Fruit fly (Drosophila melanogaster) whole organism, embryonic: ENCODE data around the gene CG14511.

ENCODE experiments used
- ATbp ChIP-seq: fragments of 200-800 bp; sonication (Bioruptor generic); optimal IDR thresholded peaks from 2 replicates; lab custom pipeline; 2017; ENCODE audit warnings: missing biosample characterization, mild to moderate bottlenecking, missing genetic modification characterization, missing genetic modification reagents
- CG10274 ChIP-seq: fragments of 200-800 bp; sonication (Bioruptor generic); optimal IDR thresholded peaks from 3 replicates; lab custom pipeline; 2017; ENCODE audit warnings: missing biosample characterization, mild to moderate bottlenecking, missing genetic modification characterization
- CG10321 ChIP-seq: fragments of 200-800 bp; sonication (Bioruptor generic); IDR thresholded peaks from 2 replicates; pipeline ENCODE4 v1.3.6; 2022; ENCODE audit warnings: missing biosample characterization, missing genetic modification characterization
- CG10959 ChIP-seq: fragments of 200-800 bp; sonication (Bioruptor generic); IDR thresholded peaks from 2 replicates; pipeline ENCODE4 v1.3.6; 2022; ENCODE audit warnings: missing biosample characterization, missing genetic modification characterization
- CG12391 ChIP-seq: fragments of 200-800 bp; sonication (Bioruptor generic); optimal IDR thresholded peaks from 3 replicates; lab custom pipeline; 2018; ENCODE audit warnings: missing biosample characterization, mild to moderate bottlenecking, missing genetic modification characterization, moderate library complexity
- CG12942 ChIP-seq: fragments of 200-800 bp; sonication (Bioruptor generic); optimal IDR thresholded peaks from 3 replicates; lab custom pipeline; 2016; ENCODE audit warnings: missing biosample characterization, missing genetic modification characterization
- CG13624 ChIP-seq: fragments of 200-800 bp; sonication (Bioruptor generic); optimal IDR thresholded peaks from 2 replicates; lab custom pipeline; 2016; ENCODE audit warnings: missing biosample characterization, missing genetic modification characterization
- CG13775 ChIP-seq: fragments of 200-800 bp; sonication (Bioruptor generic); optimal IDR thresholded peaks from 3 replicates; lab custom pipeline; 2017; ENCODE audit warnings: missing biosample characterization, mild to moderate bottlenecking, missing genetic modification characterization
- CG16813 ChIP-seq: fragments of 200-800 bp; sonication (Bioruptor generic); IDR thresholded peaks from 3 replicates; pipeline ENCODE4 v1.3.6; 2022; ENCODE audit warnings: missing biosample characterization, missing genetic modification characterization; ENCODE audit not compliant: partially characterized antibody
- CG4328 ChIP-seq: fragments of 200-800 bp; sonication (Bioruptor generic); optimal IDR thresholded peaks from 3 replicates; lab custom pipeline; 2017; ENCODE audit warnings: missing biosample characterization, missing genetic modification reagents, missing genetic modification characterization
- CG4707 ChIP-seq: fragments of 200-800 bp; sonication (Bioruptor generic); optimal IDR thresholded peaks from 2 replicates; lab custom pipeline; 2018; ENCODE audit warnings: missing biosample characterization, mild to moderate bottlenecking, missing genetic modification characterization, moderate library complexity
- CG4820 ChIP-seq: fragments of 200-800 bp; sonication (Bioruptor generic); optimal IDR thresholded peaks from 3 replicates; lab custom pipeline; 2016; ENCODE audit warnings: missing biosample characterization, missing genetic modification characterization
- CG6813 ChIP-seq: fragments of 200-800 bp; sonication (Bioruptor generic); optimal IDR thresholded peaks from 2 replicates; lab custom pipeline; 2017; ENCODE audit warnings: missing biosample characterization, missing genetic modification characterization, mild to moderate bottlenecking, moderate library complexity, missing genetic modification reagents
- CG7963 ChIP-seq: fragments of 200-800 bp; sonication (Bioruptor generic); IDR thresholded peaks from 3 replicates; pipeline ENCODE4 v1.3.6; 2022; ENCODE audit warnings: missing biosample characterization, missing genetic modification characterization; ENCODE audit not compliant: partially characterized antibody
- CrebB ChIP-seq: fragments of 200-800 bp; sonication (Bioruptor generic); optimal IDR thresholded peaks from 3 replicates; lab custom pipeline; 2018; ENCODE audit warnings: missing biosample characterization, mild to moderate bottlenecking, missing genetic modification characterization
- Drgx ChIP-seq: fragments of 200-800 bp; sonication (Bioruptor generic); IDR thresholded peaks from 2 replicates; pipeline ENCODE4 v1.3.6; 2022; ENCODE audit warnings: missing biosample characterization, missing genetic modification characterization
- Elba2 ChIP-seq: fragments of 200-800 bp; sonication (Bioruptor generic); optimal IDR thresholded peaks from 3 replicates; lab custom pipeline; 2016; ENCODE audit warnings: missing biosample characterization, missing genetic modification characterization
- H15 ChIP-seq: fragments of 200-800 bp; sonication (Bioruptor generic); IDR thresholded peaks from 3 replicates; pipeline ENCODE4 v1.3.6; 2022; ENCODE audit warnings: missing biosample characterization, missing genetic modification characterization
- HLH54F ChIP-seq: fragments of 200-800 bp; sonication (Bioruptor generic); optimal IDR thresholded peaks from 3 replicates; lab custom pipeline; 2016; ENCODE audit warnings: missing biosample characterization, missing genetic modification characterization
- Hr39 ChIP-seq: fragments of >200 bp; optimal IDR thresholded peaks from 2 replicates; lab custom pipeline; 2017
- MTF-1 ChIP-seq: fragments of 200-800 bp; sonication (Bioruptor generic); optimal IDR thresholded peaks from 2 replicates; lab custom pipeline; 2018; ENCODE audit warnings: missing biosample characterization, mild to moderate bottlenecking, missing genetic modification characterization, borderline replicate concordance
- Mad ChIP-seq: fragments of 200-800 bp; sonication (Bioruptor generic); optimal IDR thresholded peaks from 2 replicates; lab custom pipeline; 2016; ENCODE audit warnings: missing biosample characterization, missing genetic modification characterization
- Mrtf ChIP-seq: fragments of 200-800 bp; sonication (Bioruptor generic); IDR thresholded peaks from 3 replicates; pipeline ENCODE4 v1.3.6; 2022; ENCODE audit warnings: missing biosample characterization, missing genetic modification characterization
- Myb ChIP-seq: fragments of 200-800 bp; sonication (Bioruptor generic); optimal IDR thresholded peaks from 2 replicates; lab custom pipeline; 2016; ENCODE audit warnings: missing biosample characterization, missing genetic modification characterization
- Nf-YA ChIP-seq: fragments of 200-800 bp; sonication (Bioruptor generic); IDR thresholded peaks from 2 replicates; pipeline ENCODE4 v1.3.6; 2022; ENCODE audit warnings: missing biosample characterization, missing genetic modification characterization
- Tbp ChIP-seq: fragments of >200 bp; optimal IDR thresholded peaks from 2 replicates; lab custom pipeline; 2018; ENCODE audit warnings: missing biosample characterization, missing genetic modification characterization
- ato ChIP-seq: fragments of 200-800 bp; sonication (Bioruptor generic); IDR thresholded peaks from 2 replicates; pipeline ENCODE4 v1.3.6; 2022; ENCODE audit warnings: missing biosample characterization, missing genetic modification characterization; ENCODE audit not compliant: partially characterized antibody
- cato ChIP-seq: fragments of 200-800 bp; sonication (Bioruptor generic); optimal IDR thresholded peaks from 2 replicates; lab custom pipeline; 2016; ENCODE audit warnings: missing biosample characterization, missing genetic modification characterization, borderline replicate concordance
- caup ChIP-seq: fragments of 200-800 bp; sonication (Bioruptor generic); optimal IDR thresholded peaks from 3 replicates; lab custom pipeline; 2017; ENCODE audit warnings: missing biosample characterization, mild to moderate bottlenecking, missing genetic modification characterization, moderate library complexity; ENCODE audit not compliant: severe bottlenecking
- disco-r ChIP-seq: fragments of 200-800 bp; sonication (Bioruptor generic); optimal IDR thresholded peaks from 2 replicates; lab custom pipeline; 2016; ENCODE audit warnings: missing biosample characterization, missing genetic modification characterization
- dmrt99B ChIP-seq: fragments of 200-800 bp; sonication (Bioruptor generic); optimal IDR thresholded peaks from 2 replicates; lab custom pipeline; 2018; ENCODE audit warnings: missing biosample characterization, mild to moderate bottlenecking, missing genetic modification characterization, moderate library complexity
- dysf ChIP-seq: fragments of 200-800 bp; sonication (Bioruptor generic); IDR thresholded peaks from 3 replicates; pipeline ENCODE4 v1.3.6; 2022; ENCODE audit warnings: missing biosample characterization, missing genetic modification characterization
- gfzf ChIP-seq: fragments of 200-800 bp; sonication (Bioruptor generic); optimal IDR thresholded peaks from 2 replicates; lab custom pipeline; 2016; ENCODE audit warnings: missing biosample characterization, mild to moderate bottlenecking, missing genetic modification characterization, moderate library complexity
- hth ChIP-seq: fragments of >200 bp; optimal IDR thresholded peaks from 2 replicates; lab custom pipeline; 2017; ENCODE audit warnings: inconsistent platforms
- insv ChIP-seq, 2 experiments: fragments of 200-800 bp; sonication (Bioruptor generic); optimal IDR thresholded peaks; 3 replicates each; lab custom pipeline; 2016 to 2018; ENCODE audit warnings: missing biosample characterization in 2 of 2, missing genetic modification characterization in 2 of 2
- inv ChIP-seq: fragments of 200-800 bp; sonication (Bioruptor generic); IDR thresholded peaks from 2 replicates; pipeline ENCODE4 v1.3.6; 2022; ENCODE audit warnings: missing biosample characterization, missing genetic modification characterization; ENCODE audit not compliant: partially characterized antibody
- klu ChIP-seq: fragments of 200-800 bp; sonication (Bioruptor generic); IDR thresholded peaks from 2 replicates; pipeline ENCODE4 v1.3.6; 2022; ENCODE audit warnings: missing biosample characterization, missing genetic modification characterization
- luna ChIP-seq: fragments of 200-800 bp; sonication (Bioruptor generic); optimal IDR thresholded peaks from 2 replicates; lab custom pipeline; 2016; ENCODE audit warnings: missing biosample characterization, missing genetic modification characterization
- mam ChIP-seq: fragments of 200-800 bp; sonication (Bioruptor generic); optimal IDR thresholded peaks from 3 replicates; lab custom pipeline; 2016; ENCODE audit warnings: missing biosample characterization, missing genetic modification characterization
- nerfin-2 ChIP-seq: fragments of 200-800 bp; sonication (Bioruptor generic); IDR thresholded peaks from 2 replicates; pipeline ENCODE4 v1.3.6; 2022; ENCODE audit warnings: missing biosample characterization, missing genetic modification characterization; ENCODE audit not compliant: partially characterized antibody
- odd ChIP-seq: fragments of 200-800 bp; sonication (Bioruptor generic); optimal IDR thresholded peaks from 2 replicates; lab custom pipeline; 2017; ENCODE audit warnings: missing biosample characterization, mild to moderate bottlenecking, missing genetic modification characterization
- pnt ChIP-seq: fragments of 200-800 bp; sonication (Bioruptor generic); optimal IDR thresholded peaks from 3 replicates; lab custom pipeline; 2016; ENCODE audit warnings: missing biosample characterization, missing genetic modification characterization
- pzg ChIP-seq: fragments of 200-800 bp; sonication (Bioruptor generic); optimal IDR thresholded peaks from 3 replicates; lab custom pipeline; 2018; ENCODE audit warnings: missing biosample characterization, mild to moderate bottlenecking, missing genetic modification characterization, moderate library complexity
- repo ChIP-seq: fragments of 200-800 bp; sonication (Bioruptor generic); optimal IDR thresholded peaks from 2 replicates; lab custom pipeline; 2016; ENCODE audit warnings: missing biosample characterization, missing genetic modification characterization
- salm ChIP-seq: fragments of 200-800 bp; sonication (Bioruptor generic); optimal IDR thresholded peaks from 2 replicates; lab custom pipeline; 2018; ENCODE audit warnings: missing biosample characterization, mild to moderate bottlenecking, missing genetic modification characterization
- slbo ChIP-seq: fragments of 200-800 bp; sonication (Bioruptor generic); IDR thresholded peaks from 2 replicates; pipeline ENCODE4 v1.3.6; 2022; ENCODE audit warnings: missing biosample characterization, missing genetic modification characterization
- tin ChIP-seq: fragments of 200-800 bp; sonication (Bioruptor generic); optimal IDR thresholded peaks from 3 replicates; lab custom pipeline; 2016; ENCODE audit warnings: missing biosample characterization, missing genetic modification characterization
- tio ChIP-seq: fragments of 200-800 bp; sonication (Bioruptor generic); optimal IDR thresholded peaks from 2 replicates; lab custom pipeline; 2017; ENCODE audit warnings: missing biosample characterization, missing genetic modification characterization, inconsistent platforms
- ttk ChIP-seq: fragments of 200-800 bp; sonication (Bioruptor generic); IDR thresholded peaks from 2 replicates; pipeline ENCODE4 v2.1.2; 2022; ENCODE audit warnings: missing biosample characterization, missing genetic modification characterization
- tx ChIP-seq: fragments of 200-800 bp; sonication (Bioruptor generic); optimal IDR thresholded peaks from 2 replicates; lab custom pipeline; 2016; ENCODE audit warnings: missing biosample characterization, missing genetic modification characterization
- vnd ChIP-seq: fragments of 200-800 bp; sonication (Bioruptor generic); IDR thresholded peaks from 3 replicates; pipeline ENCODE4 v1.3.6; 2022; ENCODE audit warnings: missing biosample characterization, missing genetic modification characterization; ENCODE audit not compliant: partially characterized antibody

CG14511 gene

DNA sequence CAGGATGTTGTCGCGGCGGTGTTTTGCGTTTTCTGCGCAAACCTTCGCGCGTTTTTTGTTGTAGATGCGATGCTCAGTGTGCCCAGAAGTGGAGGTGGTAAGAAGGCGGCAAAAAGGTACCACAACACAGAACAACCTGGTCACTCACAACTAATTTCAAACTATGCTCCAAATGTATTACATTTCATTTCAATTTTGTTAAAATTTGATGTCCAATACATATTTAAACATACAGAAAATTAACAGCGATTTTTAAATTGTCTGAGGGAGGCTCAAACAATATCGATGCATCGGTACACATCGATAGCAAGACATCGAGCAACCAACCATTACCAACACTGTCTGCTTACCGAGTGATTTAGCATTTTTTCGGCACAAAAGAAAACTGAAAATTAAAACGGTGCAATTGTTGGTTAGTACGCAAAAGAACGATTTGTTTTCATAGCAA lies 6.5 kb upstream of the CG14511 start, which contains the start of the genes Slbp and Rpn2 (continued):
- TF ChIP-seq caup (GFP tag; lab: Kevin White, UChicago), result peak; percentile 10
- peak; percentile 82 for TF ChIP-seq Myb
- no peak for TF ChIP-seq ATbp (GFP tag; lab: Kevin White, UChicago)
- no peak for TF ChIP-seq CG10959 (GFP tag; lab: Robert Waterston, UW)
- peak; percentile 6 for TF ChIP-seq repo
- peak; percentile 35 for TF ChIP-seq tx (GFP tag; lab: Kevin White, UChicago)
- peak; percentile 26 for TF ChIP-seq CG13775 (GFP tag; lab: Kevin White, UChicago)
- peak; percentile 87 for TF ChIP-seq vnd (GFP tag; lab: Robert Waterston, UW)
- no peak for TF ChIP-seq cato
- TF ChIP-seq CG16813 (GFP tag; lab: Robert Waterston, UW), result peak; percentile 90
- TF ChIP-seq CG6813, result no peak
- peak; percentile 47 for TF ChIP-seq slbo (GFP tag; lab: Robert Waterston, UW)
- TF ChIP-seq ato (GFP tag; lab: Robert Waterston, UW), result peak; percentile 74; the same call in 1 of the 2 replicates
- peak; percentile 20 for TF ChIP-seq tin (GFP tag; lab: Kevin White, UChicago)
- TF ChIP-seq CrebB (tag; lab: Kevin White, UChicago), result no peak
- no peak for TF ChIP-seq CG4328 (GFP tag; lab: Kevin White, UChicago)
- TF ChIP-seq CG4820, result peak; percentile 10
- no peak for TF ChIP-seq odd (GFP tag; lab: Kevin White, UChicago)
- TF ChIP-seq inv (GFP tag; lab: Robert Waterston, UW), result peak; percentile 87
- TF ChIP-seq tio, result no peak
- TF ChIP-seq dmrt99B (tag; lab: Kevin White, UChicago), result no peak
- TF ChIP-seq pnt (GFP tag; lab: Kevin White, UChicago), result no peak
- TF ChIP-seq dysf (GFP tag; lab: Robert Waterston, UW), result 0 out of 3 replicates have a peak, but pooled peaks have one; percentile 13
- TF ChIP-seq Hr39, result no peak
- TF ChIP-seq insv (GFP tag; optimal IDR thresholded peaks at IDR 0.05; lab: Kevin White, UChicago), result peak in 1 of 2 experiments; percentile 69
- no peak for TF ChIP-seq salm (tag; lab: Kevin White, UChicago)
- TF ChIP-seq klu (GFP tag; lab: Robert Waterston, UW), result no peak
- TF ChIP-seq CG10321 (GFP tag; lab: Robert Waterston, UW), result no peak
- no peak for TF ChIP-seq CG4707
- TF ChIP-seq Drgx, result no peak
- TF ChIP-seq CG12391, result peak; percentile 67
- peak; percentile 62 for TF ChIP-seq CG13624 (GFP tag; lab: Kevin White, UChicago)
- peak; percentile 53 for TF ChIP-seq HLH54F
- peak; percentile 70 for TF ChIP-seq mam (GFP tag; lab: Kevin White, UChicago)
- TF ChIP-seq ttk, result no peak
- no peak for TF ChIP-seq Mad (GFP tag; lab: Kevin White, UChicago)
- TF ChIP-seq disco-r (GFP tag; lab: Kevin White, UChicago), result no peak
- no peak for TF ChIP-seq MTF-1 (GFP tag; lab: Kevin White, UChicago)
- TF ChIP-seq CG7963 (GFP tag; lab: Robert Waterston, UW), result peak; percentile 80
- TF ChIP-seq Mrtf (GFP tag; lab: Robert Waterston, UW), result no peak
- TF ChIP-seq pzg, result peak; percentile 98
- no peak for TF ChIP-seq CG10274 (GFP tag; lab: Kevin White, UChicago)
- TF ChIP-seq hth, result no peak
- TF ChIP-seq CG12942 (GFP tag; lab: Kevin White, UChicago), result peak; percentile 2
- TF ChIP-seq luna (GFP tag; lab: Kevin White, UChicago), result no peak
- TF ChIP-seq Elba2 (GFP tag; lab: Kevin White, UChicago), result peak; percentile 40
- TF ChIP-seq nerfin-2 (GFP tag; lab: Robert Waterston, UW), result peak; percentile 79
- no peak for TF ChIP-seq Nf-YA (GFP tag; lab: Robert Waterston, UW)
- TF ChIP-seq gfzf (GFP tag; lab: Kevin White, UChicago), result peak; percentile 97
- TF ChIP-seq H15 (GFP tag; lab: Robert Waterston, UW), result no peak
- no peak for TF ChIP-seq Tbp (GFP tag; lab: Kevin White, UChicago)
